Worm (Caenorhabditis elegans) whole organism, dauer: Measurements from ENCODE around the gene unc-71.

Experiments
- unc-62 ChIP-seq: sonication (generic microtip); optimal IDR thresholded peaks from 2 replicates; lab custom pipeline; 2017; ENCODE audit warnings: missing biosample characterization, missing genetic modification reagents, missing genetic modification characterization

Gene unc-71

DNA sequence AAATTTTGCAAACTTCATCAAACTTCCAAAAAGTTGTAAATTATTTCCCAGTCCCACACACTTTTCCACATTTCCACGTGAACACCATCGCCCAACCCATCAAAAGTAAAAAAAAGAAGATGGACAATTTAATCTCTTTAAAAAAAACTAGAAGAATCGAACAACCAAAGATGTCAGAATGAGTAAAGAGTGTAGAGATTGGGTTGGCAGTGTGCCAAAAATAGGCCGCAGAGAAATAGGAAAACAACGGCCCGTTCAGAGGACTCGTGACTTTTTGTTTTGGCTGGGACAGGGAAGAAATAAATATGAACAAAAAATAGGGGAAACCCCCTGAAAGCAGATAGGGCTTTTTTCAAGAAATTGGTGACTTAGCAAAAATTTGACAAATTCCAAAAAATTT is 48.7 kb downstream of the unc-71 start:
- TF ChIP-seq unc-62 (GFP tag; lab: Kevin White, UChicago), result no peak

DNA sequence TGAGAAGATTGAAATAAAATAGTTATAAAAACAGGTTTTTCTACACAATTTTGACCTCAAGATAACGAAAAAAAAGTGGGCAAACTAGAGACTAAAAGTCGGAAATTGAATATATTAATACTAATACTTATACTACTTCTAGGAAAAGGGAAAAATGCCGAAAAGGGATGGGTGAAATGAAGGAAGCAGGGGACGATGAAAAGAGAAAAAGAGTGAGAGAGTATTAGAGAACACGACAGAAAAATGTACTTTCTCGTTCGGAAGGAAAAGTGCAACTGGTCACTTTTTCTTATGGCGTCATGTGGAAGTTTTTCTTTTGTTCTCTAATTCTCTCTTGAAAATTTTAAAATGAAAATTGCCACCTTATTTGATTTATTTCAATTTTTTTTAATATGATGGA is 50.2 kb downstream of the unc-71 start:
- no peak for TF ChIP-seq unc-62 (GFP tag; lab: Kevin White, UChicago)

DNA sequence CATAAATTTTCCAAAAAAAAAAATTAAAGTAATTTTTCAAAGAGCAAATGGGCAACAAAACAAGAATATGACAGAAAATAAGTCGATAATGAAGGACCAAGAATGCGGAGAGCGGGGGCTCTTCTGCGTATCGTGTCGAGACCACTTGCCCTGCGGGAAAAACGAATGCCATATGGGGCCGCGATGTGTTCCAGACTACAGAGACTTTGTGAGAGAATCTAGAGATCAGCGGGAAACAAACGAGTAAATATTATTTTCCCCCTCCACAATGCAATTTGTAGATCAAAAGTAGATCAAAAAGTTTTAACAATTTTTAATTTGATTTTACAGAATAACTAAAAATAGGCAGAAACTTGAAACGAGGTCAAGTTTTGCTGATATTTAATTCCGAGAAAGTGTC is 51.3 kb downstream of the unc-71 start:
- no peak for TF ChIP-seq unc-62 (GFP tag; lab: Kevin White, UChicago)

DNA sequence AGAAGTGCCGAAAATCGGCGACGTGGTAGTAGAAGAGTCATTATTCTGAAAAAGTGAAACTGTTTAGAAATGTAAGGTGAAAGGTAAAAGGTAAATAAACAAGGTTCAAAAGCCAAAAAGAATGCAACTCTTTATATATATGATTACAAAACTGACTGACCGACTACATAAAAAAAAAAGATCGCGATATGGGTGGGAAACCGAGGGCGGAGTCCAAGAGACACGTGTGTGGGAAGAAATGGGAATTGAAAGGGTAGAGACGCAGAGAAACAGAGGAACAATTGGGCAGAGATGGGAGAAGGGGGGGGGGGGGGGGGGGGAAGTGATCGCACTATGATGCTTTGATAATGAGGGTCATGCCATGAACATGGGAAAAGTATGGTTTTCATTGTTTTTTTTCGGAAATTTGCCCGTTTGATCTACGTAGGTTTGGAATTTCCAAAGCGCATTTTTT is 52.6 kb downstream of the unc-71 start, which contains the start of gene Y37D8A.4:
Gene Y37D8A.4 (minus strand): TSS at position 51 of the 454 bp plus-strand sequence.
- TF ChIP-seq unc-62 (GFP tag; lab: Kevin White, UChicago), result no peak

DNA sequence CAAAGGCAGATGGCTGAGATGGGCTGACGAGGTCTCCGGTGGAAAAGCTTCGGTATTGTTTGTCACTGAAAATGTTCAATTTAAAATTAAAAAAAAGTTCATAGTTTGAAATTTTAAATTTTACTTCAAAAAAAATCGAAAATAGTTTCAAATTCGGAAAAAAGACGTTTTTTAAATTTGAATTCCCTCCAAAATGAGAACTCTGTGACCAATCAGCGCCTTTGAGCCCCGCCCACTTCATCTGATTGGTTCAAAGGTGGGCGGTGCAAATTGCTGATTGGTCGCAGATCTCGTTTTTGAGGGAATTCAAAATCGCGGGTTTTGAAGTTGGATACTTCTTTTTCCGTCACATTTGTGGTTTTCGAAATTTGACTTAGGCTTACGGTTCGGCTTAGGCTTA is 53.2 kb downstream of the unc-71 start:
- TF ChIP-seq unc-62 (GFP tag; lab: Kevin White, UChicago), result no peak

DNA sequence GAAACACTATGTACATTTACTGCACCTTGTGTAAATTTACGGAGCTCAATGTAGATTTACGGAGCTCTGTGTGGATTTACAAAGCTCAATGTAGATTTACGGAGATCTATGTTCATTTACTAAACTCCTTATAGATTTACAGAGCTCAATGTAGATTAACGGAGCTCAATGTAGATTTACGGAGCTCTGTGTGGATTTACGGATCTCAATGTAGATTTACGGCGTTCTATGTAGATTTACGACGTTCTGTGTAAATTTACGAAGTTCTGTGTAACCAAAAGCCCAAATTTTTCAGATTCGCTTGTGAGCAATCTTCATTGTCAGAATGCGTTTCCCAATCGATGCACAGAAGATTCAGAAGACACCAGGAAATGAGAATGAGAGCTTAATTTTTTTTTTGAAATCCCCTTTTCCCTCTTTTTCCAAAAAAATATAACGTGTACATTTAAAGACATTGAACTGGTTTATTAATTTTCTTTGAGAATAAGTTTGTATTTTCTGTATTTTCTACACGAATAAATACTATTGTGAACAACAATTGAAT is 54.7 kb downstream of the unc-71 start:
- no peak for TF ChIP-seq unc-62 (GFP tag; lab: Kevin White, UChicago)

DNA sequence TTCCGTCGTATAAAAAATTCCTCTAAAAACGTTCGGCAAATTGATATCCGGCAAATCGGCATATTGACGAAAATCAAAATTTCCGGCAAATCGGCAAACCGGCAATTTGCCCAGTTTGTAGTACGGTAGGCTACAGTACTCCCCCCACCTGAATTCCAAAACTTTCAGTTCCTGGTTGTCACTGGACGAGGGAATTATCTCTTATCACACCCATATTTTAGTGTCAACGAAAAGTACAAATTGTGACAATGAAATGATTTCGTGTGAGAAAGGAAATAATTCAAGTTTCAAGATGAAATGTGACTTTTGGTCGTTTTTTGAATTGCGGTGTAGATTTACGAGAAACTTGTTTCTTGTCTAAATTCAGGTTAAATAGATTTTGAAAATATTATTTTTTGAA is 58.5 kb downstream of the unc-71 start:
- TF ChIP-seq unc-62 (GFP tag; lab: Kevin White, UChicago), result no peak

DNA sequence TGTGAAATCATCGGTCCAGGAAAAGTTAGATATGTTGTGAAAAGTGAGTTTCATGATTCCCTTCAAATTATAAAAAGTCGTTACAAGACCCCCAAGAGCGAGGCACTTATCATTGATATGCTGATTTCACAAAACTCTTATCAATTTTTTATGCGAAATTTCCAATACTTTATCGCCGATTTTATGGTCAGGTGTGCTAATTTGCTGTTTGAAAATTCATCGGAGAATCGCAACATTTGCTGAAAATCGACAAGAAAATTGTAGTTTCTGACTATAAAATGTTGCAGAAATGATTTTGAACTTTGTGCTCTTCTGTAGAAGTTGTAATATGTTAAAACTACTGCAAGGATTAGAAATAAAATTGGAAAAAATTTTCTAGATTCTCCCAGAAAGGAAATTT is 59.8 kb downstream of the unc-71 start:
- no peak for TF ChIP-seq unc-62 (GFP tag; lab: Kevin White, UChicago)
